Worm (Caenorhabditis elegans) whole organism, late embryonic: ENCODE measurements around the gene F14D2.7.

ENCODE experiments used
- C08G9.2 ChIP-seq: sonication (generic microtip); optimal IDR thresholded peaks from 2 replicates; lab custom pipeline; 2016; ENCODE audit warnings: mild to moderate bottlenecking, missing genetic modification characterization, moderate library complexity, missing compliant biosample characterization
- K02D7.2 ChIP-seq: sonication (generic microtip); optimal IDR thresholded peaks from 2 replicates; lab custom pipeline; 2017; ENCODE audit warnings: mild to moderate bottlenecking, missing genetic modification characterization, missing compliant biosample characterization
- K09A11.1 ChIP-seq: sonication (generic microtip); optimal IDR thresholded peaks from 2 replicates; lab custom pipeline; 2017; ENCODE audit warnings: antibody characterized with exemption, mild to moderate bottlenecking, missing genetic modification characterization, missing compliant biosample characterization; ENCODE audit not compliant: insufficient read depth
- Y22D7AL.16 ChIP-seq: sonication (generic microtip); optimal IDR thresholded peaks from 2 replicates; lab custom pipeline; 2016; ENCODE audit warnings: missing genetic modification characterization, missing compliant biosample characterization
- ahr-1 ChIP-seq: sonication (generic microtip); optimal IDR thresholded peaks from 2 replicates; lab custom pipeline; 2016; ENCODE audit warnings: missing genetic modification characterization, missing compliant biosample characterization
- ceh-14 ChIP-seq: sonication (generic microtip); optimal IDR thresholded peaks from 2 replicates; lab custom pipeline; 2016; ENCODE audit warnings: missing genotype, missing genetic modification characterization, missing compliant biosample characterization
- ceh-18 ChIP-seq: sonication (generic microtip); optimal IDR thresholded peaks from 2 replicates; lab custom pipeline; 2016; ENCODE audit warnings: missing genetic modification characterization, missing compliant biosample characterization
- ceh-2 ChIP-seq: sonication (generic microtip); optimal IDR thresholded peaks from 2 replicates; lab custom pipeline; 2016; ENCODE audit warnings: missing genotype, missing genetic modification characterization, missing compliant biosample characterization
- ceh-24 ChIP-seq: sonication (generic microtip); optimal IDR thresholded peaks from 2 replicates; lab custom pipeline; 2016; ENCODE audit warnings: mild to moderate bottlenecking, missing genetic modification characterization, missing compliant biosample characterization
- ceh-45 ChIP-seq: fragments of 200-800 bp; sonication (Bioruptor generic); IDR thresholded peaks from 2 replicates; pipeline ENCODE4 v1.3.6; 2022; ENCODE audit warnings: missing genetic modification reagents, missing genetic modification characterization, missing compliant biosample characterization
- ceh-48 ChIP-seq: sonication (generic microtip); optimal IDR thresholded peaks from 2 replicates; lab custom pipeline; 2016; ENCODE audit warnings: missing genetic modification characterization, inconsistent platforms, missing compliant biosample characterization
- che-1 ChIP-seq: sonication (generic microtip); optimal IDR thresholded peaks from 2 replicates; lab custom pipeline; 2016; ENCODE audit warnings: mild to moderate bottlenecking, missing genetic modification characterization, missing compliant biosample characterization
- dmd-4 ChIP-seq: sonication (generic microtip); optimal IDR thresholded peaks from 2 replicates; lab custom pipeline; 2016; ENCODE audit warnings: borderline replicate concordance, missing genetic modification characterization, missing compliant biosample characterization
- elt-2 ChIP-seq: sonication (generic microtip); optimal IDR thresholded peaks from 2 replicates; lab custom pipeline; 2016; ENCODE audit warnings: missing genetic modification reagents, missing genetic modification characterization, missing compliant biosample characterization
- elt-4 ChIP-seq: sonication (generic microtip); optimal IDR thresholded peaks from 2 replicates; lab custom pipeline; 2016; ENCODE audit warnings: missing genetic modification characterization, missing compliant biosample characterization
- fax-1 ChIP-seq: sonication (generic microtip); optimal IDR thresholded peaks from 2 replicates; lab custom pipeline; 2016; ENCODE audit warnings: missing genotype, missing genetic modification characterization, missing compliant biosample characterization
- hlh-13 ChIP-seq: fragments of 200-800 bp; sonication (Bioruptor generic); optimal IDR thresholded peaks from 2 replicates; lab custom pipeline; 2018; ENCODE audit warnings: mild to moderate bottlenecking, missing genetic modification characterization, missing compliant biosample characterization
- hlh-15 ChIP-seq: sonication (generic microtip); optimal IDR thresholded peaks from 2 replicates; lab custom pipeline; 2016; ENCODE audit warnings: missing genetic modification characterization, missing compliant biosample characterization
- hlh-8 ChIP-seq: sonication (generic microtip); optimal IDR thresholded peaks from 2 replicates; lab custom pipeline; 2016; ENCODE audit warnings: missing genotype, missing genetic modification characterization, missing compliant biosample characterization
- nfya-1 ChIP-seq: sonication (generic microtip); optimal IDR thresholded peaks from 2 replicates; lab custom pipeline; 2017; ENCODE audit warnings: missing genetic modification characterization, mild to moderate bottlenecking, missing compliant biosample characterization, antibody characterized with exemption, moderate library complexity
- npax-4 ChIP-seq: sonication (generic microtip); optimal IDR thresholded peaks from 2 replicates; lab custom pipeline; 2016; ENCODE audit warnings: missing genetic modification characterization, missing compliant biosample characterization
- pat-9 ChIP-seq: fragments of 200-800 bp; sonication (Bioruptor generic); optimal IDR thresholded peaks from 2 replicates; lab custom pipeline; 2018; ENCODE audit warnings: mild to moderate bottlenecking, missing genetic modification characterization, moderate library complexity, missing compliant biosample characterization
- pax-1 ChIP-seq: fragments of 150-350 bp; optimal IDR thresholded peaks from 2 replicates; lab custom pipeline; 2014; ENCODE audit warnings: missing biosample characterization, missing genetic modification characterization
- pha-2 ChIP-seq: sonication (generic microtip); optimal IDR thresholded peaks from 2 replicates; lab custom pipeline; 2017; ENCODE audit warnings: mild to moderate bottlenecking, missing genetic modification characterization, missing compliant biosample characterization
- pros-1 ChIP-seq: fragments of 150-350 bp; optimal IDR thresholded peaks from 2 replicates; lab custom pipeline; 2014; ENCODE audit warnings: missing biosample characterization, missing genetic modification reagents, missing genetic modification characterization
- ref-2 ChIP-seq: sonication (generic microtip); optimal IDR thresholded peaks from 2 replicates; lab custom pipeline; 2016; ENCODE audit warnings: missing genetic modification characterization, missing compliant biosample characterization
- sdc-2 ChIP-seq: sonication (generic microtip); optimal IDR thresholded peaks from 2 replicates; lab custom pipeline; 2016; ENCODE audit warnings: missing genotype, missing genetic modification characterization, missing compliant biosample characterization
- sox-2 ChIP-seq: fragments of 200-800 bp; sonication (Bioruptor generic); IDR thresholded peaks from 2 replicates; pipeline ENCODE4 v1.3.6; 2022; ENCODE audit warnings: missing genetic modification reagents, missing genetic modification characterization, missing compliant biosample characterization
- syd-9 ChIP-seq: sonication (generic microtip); optimal IDR thresholded peaks from 2 replicates; lab custom pipeline; 2016; ENCODE audit warnings: mild to moderate bottlenecking, missing genetic modification characterization, moderate library complexity, missing compliant biosample characterization
- tbx-7 ChIP-seq: sonication (generic microtip); optimal IDR thresholded peaks from 2 replicates; lab custom pipeline; 2016; ENCODE audit warnings: missing genotype, missing genetic modification characterization, missing compliant biosample characterization
- unc-3 ChIP-seq, 2 experiments: fragments of 200-800 bp in 1 of 2; sonication (Bioruptor generic) in 1 of 2; sonication (generic microtip) in 1 of 2; conservative IDR thresholded peaks in 1 of 2; optimal IDR thresholded peaks in 1 of 2; 2 replicates each; pipeline versions ENCODE4 v1.3.6 to Lab custom; 2016 to 2022; ENCODE audit warnings: missing compliant biosample characterization in 2 of 2, missing genetic modification characterization in 2 of 2, missing genetic modification reagents in 1 of 2
- unc-86 ChIP-seq: sonication (generic microtip); optimal IDR thresholded peaks from 2 replicates; lab custom pipeline; 2016; ENCODE audit warnings: missing genetic modification characterization, missing compliant biosample characterization
- ztf-16 ChIP-seq: sonication (generic microtip); optimal IDR thresholded peaks from 2 replicates; lab custom pipeline; 2017; ENCODE audit warnings: missing genetic modification characterization, missing compliant biosample characterization

The F14D2.7 gene

DNA sequence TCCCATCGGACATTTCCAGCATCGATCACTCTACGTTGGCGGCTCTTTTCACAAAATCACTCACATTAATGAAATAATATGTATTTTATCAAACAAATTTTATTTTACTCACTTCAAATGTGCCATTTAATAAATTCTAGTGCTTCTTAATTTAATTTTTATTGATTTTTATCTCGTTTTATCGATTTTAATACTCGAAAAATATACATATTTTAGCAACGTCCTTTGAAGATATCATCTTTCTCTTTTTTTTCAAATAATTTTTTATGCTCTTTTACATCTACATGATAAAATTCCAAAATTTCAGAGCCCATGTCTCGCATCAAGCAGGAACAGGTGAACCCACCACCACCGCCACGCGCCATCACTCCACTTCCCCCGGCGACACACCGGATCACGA is 20.4 kb upstream of the F14D2.7 start, which contains the start of the genes lido-14 and bath-27:
lido-14 (plus strand) TSS at position 301 of the 400 bp plus-strand sequence.
bath-27 (plus strand) TSS at position 306 of the 400 bp plus-strand sequence.
- TF ChIP-seq sdc-2 (tag; lab: Kevin White, UChicago) (no peak), che-1 (no peak), fax-1 (no peak), ztf-16 (tag; lab: Kevin White, UChicago) (no peak), elt-2 (tag; lab: Kevin White, UChicago) (no peak)

DNA sequence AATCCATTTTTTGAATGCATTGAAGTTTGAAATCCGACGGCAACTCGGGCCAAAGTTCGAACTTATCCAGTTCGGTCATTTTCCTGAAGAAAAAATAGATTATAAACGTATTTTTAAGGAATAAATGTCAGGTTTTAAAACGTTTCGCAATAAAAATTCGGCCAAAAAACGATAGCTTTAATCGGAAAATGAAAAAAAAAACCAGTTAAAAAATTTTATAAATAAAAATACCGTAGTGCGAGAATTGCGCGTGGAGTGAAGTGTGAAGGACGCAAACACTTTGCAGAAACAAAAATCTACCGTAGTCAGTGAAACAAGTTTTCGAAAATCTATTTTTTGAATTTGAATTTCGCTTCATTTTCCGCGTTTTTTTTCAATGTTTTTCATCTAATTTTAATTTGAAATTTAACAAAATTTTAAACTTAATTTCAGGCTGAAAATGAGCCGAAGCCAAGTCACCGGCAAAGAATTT is 11.4 kb upstream of the F14D2.7 start, which contains the start of gene F14D2.8:
F14D2.8 (minus strand) TSS at position 51 of the 472 bp plus-strand sequence.
- no peak for TF ChIP-seq elt-4
- no peak for TF ChIP-seq ceh-14 (tag; lab: Kevin White, UChicago)
- no peak for TF ChIP-seq pax-1 (tag; lab: Kevin White, UChicago)
- no peak for TF ChIP-seq elt-2 (tag; lab: Kevin White, UChicago)
- no peak for TF ChIP-seq sdc-2 (tag; lab: Kevin White, UChicago)
- no peak for TF ChIP-seq dmd-4 (tag; lab: Kevin White, UChicago)
- no peak for TF ChIP-seq ceh-2 (tag; lab: Kevin White, UChicago)
- TF ChIP-seq K09A11.1 (tag; lab: Kevin White, UChicago), result no peak
- no peak for TF ChIP-seq hlh-15
- no peak for TF ChIP-seq ref-2 (tag; lab: Kevin White, UChicago)
- no peak for TF ChIP-seq C08G9.2 (tag; lab: Kevin White, UChicago)
- no peak for TF ChIP-seq syd-9 (tag; lab: Kevin White, UChicago)
- no peak for TF ChIP-seq pha-2 (tag; lab: Kevin White, UChicago)
- TF ChIP-seq unc-3 (GFP tag; conservative IDR thresholded peaks at IDR 0.05; lab: Robert Waterston, UW), result no peak
- TF ChIP-seq unc-3 (tag; optimal IDR thresholded peaks at IDR 0.05; lab: Kevin White, UChicago), result no peak
- no peak for TF ChIP-seq hlh-13 (GFP tag; lab: Kevin White, UChicago)
- no peak for TF ChIP-seq Y22D7AL.16 (tag; lab: Kevin White, UChicago)
- TF ChIP-seq nfya-1 (tag; lab: Kevin White, UChicago), result no peak
- no peak for TF ChIP-seq ceh-48 (tag; lab: Kevin White, UChicago)

DNA sequence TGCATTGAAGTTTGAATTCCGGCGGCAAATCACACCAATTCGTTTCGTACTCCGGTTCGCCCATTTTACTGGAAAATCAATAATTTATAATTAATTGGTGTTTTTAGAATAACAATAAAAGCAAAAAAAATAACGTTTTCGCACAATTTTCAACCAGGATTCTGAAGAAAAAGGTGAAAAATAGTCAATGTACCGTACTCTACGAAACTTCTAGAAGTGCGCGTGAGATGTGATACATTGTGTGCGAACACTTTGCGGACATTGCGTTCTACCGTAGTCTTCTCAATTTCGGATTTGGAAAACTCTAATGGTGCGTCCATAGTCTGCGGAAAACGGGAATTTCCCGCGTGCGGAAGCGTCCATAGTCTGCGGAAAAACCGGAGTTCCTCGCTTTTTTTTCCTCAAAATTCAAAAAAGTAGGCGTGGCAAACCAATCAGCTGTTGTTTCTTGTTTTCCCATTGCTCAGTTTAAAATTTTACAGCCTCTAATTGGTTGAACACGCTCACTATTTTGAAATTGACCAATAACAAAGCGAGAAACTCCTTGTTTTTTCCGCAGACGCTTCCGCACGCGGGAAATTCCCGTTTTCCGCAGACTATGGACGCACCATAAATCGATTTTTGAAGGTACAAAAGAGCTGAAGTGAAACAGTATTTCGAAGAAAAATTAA is 9.6 kb upstream of the F14D2.7 start, which contains the start of the genes F14D2.14 and bath-29:
F14D2.14 (minus strand) TSS at position 51 of the 671 bp plus-strand sequence.
bath-29 (plus strand) TSS at position 621 of the 671 bp plus-strand sequence.
- TF ChIP-seq tbx-7 (tag; lab: Kevin White, UChicago) (no peak), sox-2 (GFP tag; lab: Robert Waterston, UW) (no peak), pros-1 (tag; lab: Kevin White, UChicago) (no peak), ceh-48 (tag; lab: Kevin White, UChicago) (no peak), nfya-1 (tag; lab: Kevin White, UChicago) (no peak), elt-2 (tag; lab: Kevin White, UChicago) (no peak), ahr-1 (tag; lab: Kevin White, UChicago) (no peak), dmd-4 (tag; lab: Kevin White, UChicago) (no peak), ceh-24 (no peak), unc-86 (tag; lab: Kevin White, UChicago) (no peak), hlh-8 (tag; lab: Kevin White, UChicago) (no peak), ceh-18 (tag; lab: Kevin White, UChicago) (no peak), npax-4 (tag; lab: Kevin White, UChicago) (no peak), hlh-13 (GFP tag; lab: Kevin White, UChicago) (no peak), elt-4 (no peak), ceh-45 (GFP tag; lab: Robert Waterston, UW) (no peak), pat-9 (tag; lab: Kevin White, UChicago) (no peak), K02D7.2 (tag; lab: Kevin White, UChicago) (no peak)
